Worm (Caenorhabditis elegans) whole organism, L1 larva: ENCODE data around the gene let-19.
A peak's percentile ranks its signal among the peaks of the same experiment; 100 is the strongest.

ENCODE experiments used
- aly-2 ChIP-seq: fragments of 150-350 bp; optimal IDR thresholded peaks from 2 replicates; lab custom pipeline; 2014; ENCODE audit warnings: missing biosample characterization, missing genetic modification characterization
- ama-1 ChIP-seq: fragments of 150-350 bp; optimal IDR thresholded peaks from 2 replicates; lab custom pipeline; 2014
- fkh-10 ChIP-seq: sonication (generic microtip); optimal IDR thresholded peaks from 2 replicates; lab custom pipeline; 2017; ENCODE audit warnings: missing biosample characterization, missing genetic modification reagents, missing genetic modification characterization
- fos-1 ChIP-seq: fragments of 150-350 bp; optimal IDR thresholded peaks from 2 replicates; lab custom pipeline; 2014; ENCODE audit warnings: missing biosample characterization, missing genetic modification characterization
- lin-13 ChIP-seq: fragments of 150-350 bp; optimal IDR thresholded peaks from 2 replicates; lab custom pipeline; 2014; ENCODE audit warnings: missing biosample characterization, missing genetic modification reagents, missing genetic modification characterization
- lin-15B ChIP-seq: fragments of 150-350 bp; sonication (generic microtip); optimal IDR thresholded peaks from 3 replicates; lab custom pipeline; 2014; ENCODE audit warnings: missing biosample characterization, missing genetic modification characterization
- lsy-2 ChIP-seq, 2 experiments: fragments of 150-350 bp; optimal IDR thresholded peaks; 2 replicates each; lab custom pipeline; 2014; ENCODE audit warnings: missing biosample characterization in 2 of 2, missing genetic modification characterization in 2 of 2
- mdl-1 ChIP-seq, 2 experiments: fragments of 150-350 bp; optimal IDR thresholded peaks; 2 replicates each; lab custom pipeline; 2014 to 2017; ENCODE audit warnings: missing biosample characterization in 2 of 2, missing genetic modification characterization in 2 of 2, inconsistent platforms in 1 of 2
- nhr-12 ChIP-seq: sonication (generic microtip); optimal IDR thresholded peaks from 2 replicates; lab custom pipeline; 2017; ENCODE audit warnings: missing biosample characterization, missing genetic modification characterization
- nhr-77 ChIP-seq: fragments of 150-350 bp; optimal IDR thresholded peaks from 2 replicates; lab custom pipeline; 2014; ENCODE audit warnings: missing biosample characterization, missing genetic modification characterization
- nhr-90 ChIP-seq: sonication (generic microtip); optimal IDR thresholded peaks from 2 replicates; lab custom pipeline; 2016; ENCODE audit warnings: mild to moderate bottlenecking, missing genetic modification characterization, missing compliant biosample characterization; ENCODE audit not compliant: poor library complexity
- sptf-1 ChIP-seq: fragments of 150-350 bp; optimal IDR thresholded peaks from 2 replicates; lab custom pipeline; 2014; ENCODE audit warnings: missing biosample characterization, missing genetic modification characterization

DNA sequence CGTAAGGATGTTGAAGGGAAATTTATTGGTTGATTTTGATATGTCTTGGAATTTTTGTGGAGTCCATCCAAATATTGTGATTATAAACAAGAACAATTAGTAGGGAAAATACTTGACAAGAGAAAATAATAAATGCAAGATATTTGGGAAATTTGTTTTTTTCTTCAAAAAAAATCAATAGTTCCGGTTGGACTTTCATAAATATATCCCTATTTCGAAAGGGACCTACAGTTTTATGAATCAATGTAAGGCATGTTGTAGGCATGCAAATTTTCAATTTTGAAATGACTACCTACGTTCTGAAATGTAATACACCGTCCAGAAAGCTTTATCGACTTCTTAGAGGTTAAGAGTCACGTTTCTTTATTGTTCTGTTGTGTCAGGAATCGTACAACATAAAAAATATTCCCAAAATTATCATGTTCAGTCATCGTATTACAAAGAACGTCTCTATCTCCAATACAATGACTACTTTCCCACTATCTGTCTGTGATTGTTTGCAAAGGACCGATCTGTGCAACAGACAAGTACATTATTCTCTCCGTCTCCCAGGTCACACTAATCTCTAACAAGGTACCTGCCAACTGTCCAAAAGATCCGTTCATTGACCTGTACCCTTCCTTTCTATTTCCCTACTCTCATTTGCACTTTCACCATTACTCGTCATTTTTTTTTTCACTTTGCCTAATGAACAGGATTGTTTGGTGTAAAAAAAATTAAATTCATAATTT lies 19.2 kb downstream of the let-19 start, which contains the start of gene F07H5.13:
- TF ChIP-seq lin-15B (tag; lab: Kevin White, UChicago) (no peak), lin-13 (peak; percentile 19), nhr-77 (no peak), mdl-1 (tag; optimal IDR thresholded peaks at IDR 0.05; lab: Kevin White, UChicago) (no peak), fos-1 (tag; lab: Kevin White, UChicago) (no peak), sptf-1 (tag; lab: Kevin White, UChicago) (no peak), lsy-2 (tag; optimal IDR thresholded peaks at IDR 0.05; lab: Kevin White, UChicago) (peak; percentile 35 to 38), ama-1 (lab: Kevin White, UChicago) (peak; percentile 88), aly-2 (peak; percentile 83), nhr-12 (tag; lab: Kevin White, UChicago) (no peak), nhr-90 (tag; lab: Kevin White, UChicago) (peak; percentile 65), fkh-10 (no peak)
